Worm (Caenorhabditis elegans) whole organism, young adult: ENCODE data around the gene cyp-13B2.

Experiments used
- F10E7.11 ChIP-seq: sonication (generic microtip); optimal IDR thresholded peaks from 2 replicates; lab custom pipeline; 2017; ENCODE audit warnings: mild to moderate bottlenecking, missing genetic modification characterization, moderate library complexity, missing compliant biosample characterization
- F55B11.4 ChIP-seq: sonication (generic microtip); optimal IDR thresholded peaks from 2 replicates; lab custom pipeline; 2016; ENCODE audit warnings: missing compliant biosample characterization, missing genetic modification characterization, borderline replicate concordance; ENCODE audit not compliant: insufficient read depth
- T07F8.4 ChIP-seq: sonication (generic microtip); optimal IDR thresholded peaks from 2 replicates; lab custom pipeline; 2016; ENCODE audit warnings: mild to moderate bottlenecking, missing genetic modification characterization, moderate library complexity, missing compliant biosample characterization
- T26A5.8 ChIP-seq: sonication (generic microtip); optimal IDR thresholded peaks from 2 replicates; lab custom pipeline; 2016; ENCODE audit warnings: missing genetic modification characterization, missing compliant biosample characterization
- Y53F4B.3 ChIP-seq: fragments of 200-800 bp; sonication (Bioruptor generic); IDR thresholded peaks from 2 replicates; pipeline ENCODE4 v1.3.6; 2022; ENCODE audit warnings: missing genetic modification reagents, missing genetic modification characterization, missing compliant biosample characterization
- athp-1 ChIP-seq: sonication (generic microtip); optimal IDR thresholded peaks from 2 replicates; lab custom pipeline; 2017; ENCODE audit warnings: mild to moderate bottlenecking, missing genetic modification characterization, missing compliant biosample characterization
- dpff-1 ChIP-seq: sonication (generic microtip); optimal IDR thresholded peaks from 2 replicates; lab custom pipeline; 2017; ENCODE audit warnings: mild to moderate bottlenecking, missing genetic modification characterization, missing compliant biosample characterization
- efl-1 ChIP-seq: fragments of 150-350 bp; optimal IDR thresholded peaks from 2 replicates; lab custom pipeline; 2014; ENCODE audit warnings: missing biosample characterization, missing genetic modification reagents, missing genetic modification characterization
- hlh-26 ChIP-seq: fragments of 200-800 bp; sonication (Bioruptor generic); conservative IDR thresholded peaks from 2 replicates; pipeline ENCODE4 v1.3.6; 2022; ENCODE audit warnings: missing genetic modification reagents, missing genetic modification characterization, missing compliant biosample characterization
- hmg-20 ChIP-seq: fragments of 200-800 bp; sonication (Bioruptor generic); IDR thresholded peaks from 2 replicates; pipeline ENCODE4 v1.3.6; 2022; ENCODE audit warnings: missing genetic modification reagents, missing genetic modification characterization, missing compliant biosample characterization
- hsf-1 ChIP-seq: fragments of 200-800 bp; sonication (Bioruptor generic); IDR thresholded peaks from 2 replicates; pipeline ENCODE4 v1.3.6; 2022; ENCODE audit warnings: missing genetic modification reagents, missing genetic modification characterization, missing compliant biosample characterization
- lir-1 ChIP-seq: fragments of 200-800 bp; sonication (Bioruptor generic); conservative IDR thresholded peaks from 2 replicates; pipeline ENCODE4 v1.3.6; 2022; ENCODE audit warnings: missing genetic modification reagents, missing genetic modification characterization, missing compliant biosample characterization
- lsy-27 ChIP-seq: sonication (generic microtip); optimal IDR thresholded peaks from 2 replicates; lab custom pipeline; 2017; ENCODE audit warnings: missing genetic modification characterization, mild to moderate bottlenecking, missing compliant biosample characterization, antibody characterized with exemption, missing genotype, borderline replicate concordance; ENCODE audit not compliant: insufficient read depth
- nhr-120 ChIP-seq: fragments of 200-800 bp; sonication (Bioruptor generic); IDR thresholded peaks from 2 replicates; pipeline ENCODE4 v1.3.6; 2022; ENCODE audit warnings: missing genetic modification characterization, missing compliant biosample characterization
- pbrm-1 ChIP-seq: fragments of 200-800 bp; sonication (Bioruptor generic); IDR thresholded peaks from 2 replicates; pipeline ENCODE4 v1.3.6; 2022; ENCODE audit warnings: missing genetic modification reagents, missing genetic modification characterization, missing compliant biosample characterization
- rec-8 ChIP-seq, 2 experiments: sonication (generic microtip); optimal IDR thresholded peaks; 2 replicates each; lab custom pipeline; 2016; ENCODE audit warnings: mild to moderate bottlenecking in 2 of 2, missing genetic modification characterization in 2 of 2, missing genetic modification reagents in 2 of 2, missing genotype in 2 of 2, missing biosample characterization in 1 of 2, missing compliant biosample characterization in 1 of 2, moderate library complexity in 1 of 2
- repo-1 ChIP-seq: sonication (generic microtip); optimal IDR thresholded peaks from 2 replicates; lab custom pipeline; 2017; ENCODE audit warnings: mild to moderate bottlenecking, missing genetic modification characterization, missing compliant biosample characterization
- snpc-1.3 ChIP-seq: sonication (generic microtip); optimal IDR thresholded peaks from 2 replicates; lab custom pipeline; 2017; ENCODE audit warnings: missing genetic modification characterization, mild to moderate bottlenecking, missing compliant biosample characterization, antibody characterized with exemption, moderate library complexity, missing genotype, missing genetic modification reagents; ENCODE audit not compliant: insufficient read depth
- somi-1 ChIP-seq: fragments of 200-800 bp; sonication (Bioruptor generic); optimal IDR thresholded peaks from 2 replicates; lab custom pipeline; 2018; ENCODE audit warnings: mild to moderate bottlenecking, missing genetic modification characterization, missing compliant biosample characterization
- tlf-1 ChIP-seq: fragments of 200-800 bp; sonication (Bioruptor generic); optimal IDR thresholded peaks from 2 replicates; lab custom pipeline; 2018; ENCODE audit warnings: mild to moderate bottlenecking, missing genetic modification characterization, missing compliant biosample characterization

Gene cyp-13B2

DNA sequence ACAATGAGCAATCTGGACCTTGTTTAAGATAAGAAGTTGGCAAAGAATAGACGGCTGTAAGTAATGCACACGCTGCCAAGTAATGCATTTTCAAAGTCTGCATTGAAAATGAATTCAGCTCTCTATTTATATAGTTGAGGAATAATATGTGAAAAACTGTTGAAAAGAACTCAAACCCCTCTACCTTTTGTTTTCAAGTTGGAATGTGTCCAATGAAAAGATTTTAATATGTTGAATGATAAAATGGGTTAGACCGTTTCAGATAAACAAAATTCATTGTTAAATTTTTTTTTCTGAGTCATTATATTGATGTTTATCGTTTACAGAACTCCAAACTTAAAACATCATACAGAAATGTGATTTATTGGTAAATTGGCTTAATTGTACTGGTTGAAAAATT lies 38.1 kb downstream of the cyp-13B2 start, which contains the start of gene E02H4.8:
TSS of gene E02H4.8 (minus strand) at position 101 of the 400 bp plus-strand sequence.
- no peak for TF ChIP-seq nhr-120 (GFP tag; lab: Robert Waterston, UW)

DNA sequence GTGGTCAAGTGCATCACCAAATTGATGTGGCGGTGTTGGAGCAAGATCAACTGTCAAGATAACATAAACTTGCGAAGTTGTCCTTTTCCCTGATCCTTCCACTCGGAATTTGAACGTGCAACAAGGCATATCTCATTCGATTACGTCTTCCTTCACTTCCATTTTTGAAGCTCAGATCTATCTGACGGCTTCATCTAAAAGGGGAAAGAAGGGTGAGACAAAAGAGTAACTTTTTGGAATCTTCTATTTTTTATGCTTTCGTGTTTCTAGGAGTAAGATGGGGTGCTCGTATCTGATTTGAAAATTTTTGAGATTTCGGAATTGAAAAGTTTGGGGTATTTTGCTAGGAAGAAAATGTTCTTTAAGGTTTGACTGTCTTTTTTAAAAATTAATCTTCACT lies 41.8 kb downstream of the cyp-13B2 start:
- TF ChIP-seq pbrm-1 (GFP tag; lab: Robert Waterston, UW) (no peak), lir-1 (GFP tag; lab: Robert Waterston, UW) (no peak), tlf-1 (GFP tag; lab: Kevin White, UChicago) (no peak), snpc-1.3 (no peak), F55B11.4 (tag; lab: Kevin White, UChicago) (no peak), hsf-1 (GFP tag; lab: Robert Waterston, UW) (no peak), F10E7.11 (tag; lab: Kevin White, UChicago) (no peak), hlh-26 (GFP tag; lab: Robert Waterston, UW) (no peak), efl-1 (GFP tag; lab: Kevin White, UChicago) (no peak), T07F8.4 (tag; lab: Kevin White, UChicago) (no peak), athp-1 (tag; lab: Kevin White, UChicago) (no peak), Y53F4B.3 (GFP tag; lab: Robert Waterston, UW) (no peak), repo-1 (no peak)

DNA sequence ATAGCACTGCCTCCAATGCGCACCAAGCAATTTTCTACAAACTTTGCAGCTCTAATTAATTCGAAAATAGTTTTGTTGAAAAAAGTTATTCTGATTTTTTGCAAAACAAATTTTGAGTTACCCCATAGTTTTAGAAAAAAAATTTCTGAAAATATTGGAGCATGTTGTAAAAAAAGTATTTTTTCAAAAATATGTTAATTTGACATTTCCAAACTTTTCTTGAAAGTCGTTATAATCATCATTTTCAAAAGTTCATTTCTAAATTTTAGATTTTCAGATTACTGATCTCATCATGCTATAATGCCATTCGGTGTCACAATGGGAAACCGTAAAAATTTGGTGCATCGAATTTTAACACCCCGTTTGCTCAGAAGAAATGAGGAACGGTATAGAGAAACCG lies 42.4 kb downstream of the cyp-13B2 start, which contains the start of gene del-1:
TSS of gene del-1 (plus strand) at position 301 of the 400 bp plus-strand sequence.
- TF ChIP-seq hmg-20 (GFP tag; lab: Robert Waterston, UW): no peak
- TF ChIP-seq lsy-27 (tag; lab: Kevin White, UChicago): no peak
- TF ChIP-seq T26A5.8 (tag; lab: Kevin White, UChicago): no peak
- TF ChIP-seq dpff-1 (tag; lab: Kevin White, UChicago): no peak
- TF ChIP-seq rec-8 (tag; optimal IDR thresholded peaks at IDR 0.05; lab: Kevin White, UChicago): no peak
- TF ChIP-seq somi-1 (GFP tag; lab: Kevin White, UChicago): no peak
- TF ChIP-seq, all 124 proteins: peak for 0
